Worm (Caenorhabditis elegans) whole organism, late embryonic: ENCODE data around the gene sdz-37.

Experiments used
- ceh-24 ChIP-seq: sonication (generic microtip); optimal IDR thresholded peaks from 2 replicates; lab custom pipeline; 2016; ENCODE audit warnings: mild to moderate bottlenecking, missing genetic modification characterization, missing compliant biosample characterization
- ceh-9 ChIP-seq: sonication (generic microtip); optimal IDR thresholded peaks from 2 replicates; lab custom pipeline; 2016; ENCODE audit warnings: mild to moderate bottlenecking, missing genetic modification characterization, inconsistent platforms, missing compliant biosample characterization
- dve-1 ChIP-seq: sonication (generic microtip); optimal IDR thresholded peaks from 2 replicates; lab custom pipeline; 2017; ENCODE audit warnings: antibody characterized with exemption, mild to moderate bottlenecking, missing genetic modification characterization, missing compliant biosample characterization
- fkh-6 ChIP-seq: sonication (generic microtip); optimal IDR thresholded peaks from 2 replicates; lab custom pipeline; 2016; ENCODE audit warnings: missing genetic modification characterization, missing compliant biosample characterization
- hlh-30 ChIP-seq: sonication (generic microtip); optimal IDR thresholded peaks from 2 replicates; lab custom pipeline; 2017; ENCODE audit warnings: antibody characterized with exemption, missing genetic modification characterization, missing compliant biosample characterization; ENCODE audit not compliant: insufficient read depth
- nfya-1 ChIP-seq: sonication (generic microtip); optimal IDR thresholded peaks from 2 replicates; lab custom pipeline; 2017; ENCODE audit warnings: missing genetic modification characterization, mild to moderate bottlenecking, missing compliant biosample characterization, antibody characterized with exemption, moderate library complexity
- pag-3 ChIP-seq: sonication (generic microtip); optimal IDR thresholded peaks from 2 replicates; lab custom pipeline; 2016; ENCODE audit warnings: missing compliant biosample characterization, missing genetic modification characterization, borderline replicate concordance
- rnt-1 ChIP-seq: sonication (generic microtip); optimal IDR thresholded peaks from 2 replicates; lab custom pipeline; 2016; ENCODE audit warnings: missing genetic modification characterization, missing compliant biosample characterization
- unc-55 ChIP-seq: sonication (generic microtip); optimal IDR thresholded peaks from 2 replicates; lab custom pipeline; 2017; ENCODE audit warnings: missing biosample characterization, missing genetic modification reagents, missing genetic modification characterization
- unc-86 ChIP-seq: sonication (generic microtip); optimal IDR thresholded peaks from 2 replicates; lab custom pipeline; 2016; ENCODE audit warnings: missing genetic modification characterization, missing compliant biosample characterization

DNA sequence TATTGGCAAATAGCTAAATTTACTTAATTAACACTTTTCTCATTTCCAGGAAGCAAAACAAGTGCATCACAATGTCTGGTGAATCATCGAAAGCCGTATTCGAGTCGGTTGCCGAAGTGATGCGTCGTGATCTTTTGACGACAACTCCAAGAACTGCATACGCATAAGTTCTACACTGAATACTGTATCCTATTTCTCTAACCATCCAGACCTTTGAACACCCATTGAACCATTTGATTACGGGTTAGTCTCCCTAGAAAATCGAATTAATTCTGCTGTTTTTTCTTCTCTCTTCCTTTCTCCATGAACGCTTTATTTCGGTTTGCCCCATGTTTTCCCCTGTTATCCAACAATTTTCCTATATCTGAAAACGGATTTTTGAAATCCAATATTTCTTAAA is 15.0 kb upstream of the sdz-37 start, which contains the start of gene lin-56:
- no peak for TF ChIP-seq rnt-1 (tag; lab: Kevin White, UChicago)
- TF ChIP-seq dve-1, result no peak
- TF ChIP-seq unc-55, result no peak
- no peak for TF ChIP-seq pag-3 (tag; lab: Kevin White, UChicago)
- no peak for TF ChIP-seq ceh-24
- TF ChIP-seq nfya-1 (tag; lab: Kevin White, UChicago), result no peak
- no peak for TF ChIP-seq fkh-6 (tag; lab: Kevin White, UChicago)
- TF ChIP-seq ceh-9, result no peak
- TF ChIP-seq unc-86 (tag; lab: Kevin White, UChicago), result no peak
- TF ChIP-seq hlh-30, result no peak
